Fruit fly (Drosophila melanogaster): Measurements from ENCODE around the gene Ac3.

Ac3 gene

DNA sequence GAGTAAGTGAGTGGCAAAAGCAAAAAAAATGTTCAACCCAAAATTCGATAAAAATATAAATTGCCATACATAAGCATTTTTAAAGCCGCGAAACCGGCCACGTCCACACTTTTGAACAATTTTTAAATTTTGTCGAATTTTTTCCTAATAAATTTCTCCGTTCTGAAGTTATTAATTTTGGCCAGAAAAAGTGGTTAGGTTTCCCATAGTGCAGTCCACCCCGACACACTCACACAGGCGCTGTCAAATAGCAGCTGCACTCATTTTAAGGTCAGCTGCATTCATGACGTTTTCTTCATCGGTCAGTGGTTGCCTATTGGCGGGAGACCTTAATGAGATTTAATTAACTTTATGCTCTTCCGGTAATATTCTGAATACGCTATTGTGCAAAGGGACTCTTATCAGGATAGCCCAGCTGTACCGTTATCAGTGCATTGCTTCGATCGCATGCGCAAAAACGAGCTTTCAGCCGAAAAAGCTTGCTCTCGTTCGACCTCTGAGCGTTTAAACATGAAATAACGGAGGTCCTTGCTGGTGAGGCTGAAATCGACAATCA lies at the start of gene Ac3:
TSS of gene Ac3 (plus strand) at position 556 of the 556 bp plus-strand sequence.
- peak; percentile 64 for TF ChIP-seq svp (GFP tag)
- no peak for TF ChIP-seq CG10631 (GFP tag; optimal IDR thresholded peaks at IDR 0.05)
- TF ChIP-seq Sox102F (GFP tag; optimal IDR thresholded peaks at IDR 0.05), result no peak

DNA sequence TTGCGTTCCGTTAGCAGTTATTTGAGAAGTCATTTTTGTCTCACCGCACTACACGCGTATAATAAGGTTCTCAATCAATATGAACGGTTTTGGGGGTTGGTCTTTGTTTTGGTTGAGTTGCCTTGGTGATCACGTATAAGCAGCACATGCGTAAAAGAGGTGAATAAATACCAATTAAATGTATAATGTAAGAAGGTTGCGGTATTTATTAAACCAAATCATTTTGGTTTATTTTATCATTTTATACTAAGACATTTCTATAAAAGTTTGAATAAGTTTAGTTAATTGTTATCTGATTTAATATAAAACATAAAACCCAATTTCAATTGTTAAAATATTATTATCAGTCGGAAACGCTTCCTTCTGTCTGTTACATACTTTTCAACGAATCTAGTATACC lies 43.1 kb upstream of the Ac3 start, which contains the start of gene nompB:
TSS of gene nompB (minus strand) at position 101 of the 400 bp plus-strand sequence.
- TF ChIP-seq CG6808 (GFP tag; optimal IDR thresholded peaks at IDR 0.05) (peak; percentile 34), net (GFP tag; optimal IDR thresholded peaks at IDR 0.05) (no peak)

DNA sequence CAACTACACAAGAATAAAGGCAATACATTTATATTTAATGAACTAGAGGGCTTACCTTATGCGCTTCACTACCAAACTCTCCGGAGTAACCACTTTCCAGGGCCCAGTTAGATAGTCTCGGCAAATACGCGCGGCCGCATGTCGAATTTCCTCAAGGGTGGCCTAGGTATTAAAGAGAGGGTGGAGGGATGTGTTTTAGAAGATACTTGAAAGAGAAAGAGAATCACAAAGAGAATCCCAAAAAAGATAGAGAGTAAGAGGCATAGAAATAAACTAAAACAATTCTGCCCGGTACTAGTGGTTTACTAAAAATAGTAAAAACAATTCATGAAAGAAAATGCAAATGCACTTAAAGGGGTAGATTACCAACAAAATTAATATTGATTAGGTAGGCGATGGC lies 14.4 kb upstream of the Ac3 start:
- no peak for TF ChIP-seq CG9139 (GFP tag; optimal IDR thresholded peaks at IDR 0.05)
- no peak for TF ChIP-seq topi (GFP tag; optimal IDR thresholded peaks at IDR 0.05)
- TF ChIP-seq CG8119 (GFP tag; IDR thresholded peaks at IDR 0.05), result no peak
- TF ChIP-seq CG8632 (GFP tag; optimal IDR thresholded peaks at IDR 0.05), result no peak
- TF ChIP-seq OdsH (GFP tag; optimal IDR thresholded peaks at IDR 0.05), result no peak
- no peak for TF ChIP-seq Hr4 (GFP tag; optimal IDR thresholded peaks at IDR 0.05)
- TF ChIP-seq Eip93F (GFP tag; optimal IDR thresholded peaks at IDR 0.05), result no peak
- no peak for TF ChIP-seq CG15336 (GFP tag; IDR thresholded peaks at IDR 0.05)
- TF ChIP-seq achi (GFP tag; optimal IDR thresholded peaks at IDR 0.05), result no peak
- TF ChIP-seq Ets96B (tag; optimal IDR thresholded peaks at IDR 0.05), result no peak
- no peak for TF ChIP-seq pdm3 (GFP tag; optimal IDR thresholded peaks at IDR 0.05)
- no peak for TF ChIP-seq CG11902 (GFP tag; optimal IDR thresholded peaks at IDR 0.05)
- no peak for TF ChIP-seq Lpt (GFP tag; optimal IDR thresholded peaks at IDR 0.05)
- TF ChIP-seq CG31627 (GFP tag; optimal IDR thresholded peaks at IDR 0.05), result no peak
- TF ChIP-seq CG32006 (GFP tag; optimal IDR thresholded peaks at IDR 0.05), result no peak
- no peak for TF ChIP-seq CG6792 (GFP tag; optimal IDR thresholded peaks at IDR 0.05)
- TF ChIP-seq net (GFP tag; optimal IDR thresholded peaks at IDR 0.05), result no peak
- TF ChIP-seq Sox14 (GFP tag; optimal IDR thresholded peaks at IDR 0.05), result no peak

DNA sequence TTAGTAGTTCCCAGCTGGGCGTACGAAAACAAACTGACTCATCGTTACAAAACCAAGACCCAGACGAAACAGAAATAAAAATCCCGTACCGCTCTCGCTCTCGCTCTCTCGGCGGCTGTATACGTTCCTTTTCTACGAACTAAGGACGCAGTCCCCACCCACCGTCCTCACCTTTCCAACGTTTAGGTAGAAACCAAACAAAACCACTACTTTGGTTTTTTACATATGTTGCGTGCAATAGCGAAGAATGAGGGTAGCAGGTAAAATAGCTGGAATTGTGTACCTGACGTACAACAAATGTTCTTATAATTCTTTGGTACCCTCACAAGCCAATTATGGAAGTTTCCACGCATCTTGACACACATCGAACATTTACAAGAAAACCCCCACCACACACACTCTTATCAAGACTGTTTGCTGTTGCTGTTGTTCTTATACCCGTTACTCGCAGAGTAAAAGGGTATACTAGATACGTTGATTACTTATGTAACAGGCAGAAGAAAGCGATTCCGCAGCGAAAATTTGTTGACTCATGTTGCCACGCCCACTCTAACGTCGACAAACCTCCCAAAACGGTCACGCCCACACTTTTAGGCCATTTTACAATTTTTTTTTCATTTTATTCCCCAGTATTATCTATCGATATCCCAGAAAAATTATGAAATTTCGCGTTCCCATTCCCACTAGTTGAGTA lies 13.5 kb upstream of the Ac3 start:
- TF ChIP-seq Sox15 (GFP tag; optimal IDR thresholded peaks at IDR 0.05) (no peak), CG15336 (GFP tag; IDR thresholded peaks at IDR 0.05) (peak; percentile 28; the same call in 1 of the 2 replicates), Eip75B (GFP tag; optimal IDR thresholded peaks at IDR 0.05) (peak; percentile 3), CG6792 (GFP tag; optimal IDR thresholded peaks at IDR 0.05) (no peak), CG7368 (GFP tag; optimal IDR thresholded peaks at IDR 0.05) (no peak), CG6854 (GFP tag; optimal IDR thresholded peaks at IDR 0.05) (no peak), Gug (GFP tag; IDR thresholded peaks at IDR 0.05) (no peak), CG1621 (tag; optimal IDR thresholded peaks at IDR 0.05) (peak; percentile 18), CG9139 (GFP tag; optimal IDR thresholded peaks at IDR 0.05) (no peak), Eip78C (GFP tag) (peak; percentile 77), Lpt (GFP tag; optimal IDR thresholded peaks at IDR 0.05) (no peak), spab (GFP tag; optimal IDR thresholded peaks at IDR 0.05) (no peak), fkh (GFP tag; optimal IDR thresholded peaks at IDR 0.05) (peak; percentile 65), CG8319 (GFP tag; optimal IDR thresholded peaks at IDR 0.05) (no peak), Hr39 (GFP tag; optimal IDR thresholded peaks at IDR 0.05) (no peak), Hr38 (GFP tag; optimal IDR thresholded peaks at IDR 0.05) (no peak), CG10631 (GFP tag; optimal IDR thresholded peaks at IDR 0.05) (no peak), achi (GFP tag; optimal IDR thresholded peaks at IDR 0.05) (peak; percentile 17), svp (GFP tag) (no peak), CG32006 (GFP tag; optimal IDR thresholded peaks at IDR 0.05) (peak; percentile 57), OdsH (GFP tag; optimal IDR thresholded peaks at IDR 0.05) (peak; percentile 36), acj6 (GFP tag; optimal IDR thresholded peaks at IDR 0.05) (no peak), salr (GFP tag; optimal IDR thresholded peaks at IDR 0.05) (peak in 1 of 2 experiments; percentile 22), CG3919 (GFP tag; optimal IDR thresholded peaks at IDR 0.05) (no peak), Sox102F (GFP tag; optimal IDR thresholded peaks at IDR 0.05) (no peak), esn (GFP tag; optimal IDR thresholded peaks at IDR 0.05) (no peak), CG6163 (GFP tag; IDR thresholded peaks at IDR 0.05) (no peak), Ets21C (GFP tag; optimal IDR thresholded peaks at IDR 0.05) (no peak), CG8119 (GFP tag; IDR thresholded peaks at IDR 0.05) (no peak; the same call in 2 of the 3 replicates), vri (GFP tag; optimal IDR thresholded peaks at IDR 0.05) (no peak), eg (GFP tag; IDR thresholded peaks at IDR 0.05) (no peak), CG6808 (GFP tag; optimal IDR thresholded peaks at IDR 0.05) (no peak), Blimp-1 (GFP tag; optimal IDR thresholded peaks at IDR 0.05) (no peak), CG11902 (GFP tag; optimal IDR thresholded peaks at IDR 0.05) (no peak), Hr4 (GFP tag; optimal IDR thresholded peaks at IDR 0.05) (peak; percentile 53), net (GFP tag; optimal IDR thresholded peaks at IDR 0.05) (no peak)
